Worm (Caenorhabditis elegans) whole organism, late embryonic: ENCODE measurements around the gene F52E1.9.

Source experiments
- ceh-14 ChIP-seq: sonication (generic microtip); optimal IDR thresholded peaks from 2 replicates; lab custom pipeline; 2016; ENCODE audit warnings: missing genotype, missing genetic modification characterization, missing compliant biosample characterization
- ceh-18 ChIP-seq: sonication (generic microtip); optimal IDR thresholded peaks from 2 replicates; lab custom pipeline; 2016; ENCODE audit warnings: missing genetic modification characterization, missing compliant biosample characterization
- ceh-30 ChIP-seq: fragments of 150-350 bp; optimal IDR thresholded peaks from 2 replicates; lab custom pipeline; 2014; ENCODE audit warnings: missing biosample characterization, missing genetic modification characterization
- che-1 ChIP-seq: sonication (generic microtip); optimal IDR thresholded peaks from 2 replicates; lab custom pipeline; 2016; ENCODE audit warnings: mild to moderate bottlenecking, missing genetic modification characterization, missing compliant biosample characterization
- hlh-13 ChIP-seq: fragments of 200-800 bp; sonication (Bioruptor generic); optimal IDR thresholded peaks from 2 replicates; lab custom pipeline; 2018; ENCODE audit warnings: mild to moderate bottlenecking, missing genetic modification characterization, missing compliant biosample characterization
- nhr-11 ChIP-seq: fragments of 150-350 bp; optimal IDR thresholded peaks from 2 replicates; lab custom pipeline; 2014; ENCODE audit warnings: missing biosample characterization, missing genetic modification characterization
- npax-4 ChIP-seq: sonication (generic microtip); optimal IDR thresholded peaks from 2 replicates; lab custom pipeline; 2016; ENCODE audit warnings: missing genetic modification characterization, missing compliant biosample characterization
- pag-3 ChIP-seq: sonication (generic microtip); optimal IDR thresholded peaks from 2 replicates; lab custom pipeline; 2016; ENCODE audit warnings: missing compliant biosample characterization, missing genetic modification characterization, borderline replicate concordance
- pqm-1 ChIP-seq: sonication (generic microtip); optimal IDR thresholded peaks from 2 replicates; lab custom pipeline; 2016; ENCODE audit warnings: missing genetic modification characterization, missing compliant biosample characterization
- tbx-2 ChIP-seq: sonication (generic microtip); optimal IDR thresholded peaks from 2 replicates; lab custom pipeline; 2016; ENCODE audit warnings: missing genetic modification characterization, missing compliant biosample characterization

DNA sequence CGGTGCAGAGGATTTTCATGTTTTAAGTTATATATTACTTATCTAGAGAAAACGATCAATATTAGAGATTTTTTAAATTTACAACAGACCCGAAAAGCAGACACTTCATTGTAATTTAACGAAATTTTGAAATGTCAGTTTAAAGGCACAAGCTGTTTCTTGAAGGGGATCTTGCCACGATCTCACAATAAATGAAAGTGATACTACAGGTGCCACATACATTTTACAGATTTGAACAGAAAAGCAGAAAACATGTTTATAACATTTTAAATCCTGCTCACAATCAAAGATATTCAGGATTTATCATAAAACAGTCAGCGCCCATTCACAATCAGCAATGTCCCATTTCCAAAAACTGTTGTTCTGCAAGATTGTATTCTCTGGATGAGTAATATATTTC lies 52.5 kb downstream of the F52E1.9 start:
- TF ChIP-seq nhr-11 (no peak), pqm-1 (tag; lab: Kevin White, UChicago) (no peak), pag-3 (no peak), npax-4 (tag; lab: Kevin White, UChicago) (no peak), ceh-18 (tag; lab: Kevin White, UChicago) (no peak), ceh-14 (no peak), hlh-13 (GFP tag; lab: Kevin White, UChicago) (no peak), che-1 (tag; lab: Kevin White, UChicago) (no peak), ceh-30 (tag; lab: Kevin White, UChicago) (no peak), tbx-2 (tag; lab: Kevin White, UChicago) (no peak)
